Worm (Caenorhabditis elegans) whole organism, L4 larva: ENCODE data around the gene K12H6.9.

Experiments
- F44E2.7 ChIP-seq: fragments of 200-800 bp; sonication (Bioruptor generic); IDR thresholded peaks from 2 replicates; pipeline ENCODE4 v2.1.2; 2022; ENCODE audit warnings: missing genetic modification characterization, missing compliant biosample characterization
- R02D3.7 ChIP-seq: fragments of 150-350 bp; sonication (generic microtip); optimal IDR thresholded peaks from 3 replicates; lab custom pipeline; 2014; ENCODE audit warnings: missing biosample characterization, missing genetic modification characterization
- Y48G9A.11 ChIP-seq: fragments of 200-800 bp; sonication (Bioruptor generic); IDR thresholded peaks from 2 replicates; pipeline ENCODE4 v1.3.6; 2022; ENCODE audit warnings: missing genetic modification reagents, missing genetic modification characterization, missing compliant biosample characterization
- ZK546.5 ChIP-seq, 2 experiments: sonication (generic microtip); optimal IDR thresholded peaks; 2 replicates each; lab custom pipeline; 2017; ENCODE audit warnings: missing biosample characterization in 2 of 2, missing genetic modification characterization in 2 of 2
- ama-1 ChIP-seq: fragments of 150-350 bp; optimal IDR thresholded peaks from 2 replicates; lab custom pipeline; 2014; ENCODE audit warnings: inconsistent platforms, mixed read lengths
- arid-1 ChIP-seq: fragments of 200-800 bp; sonication (Bioruptor generic); conservative IDR thresholded peaks from 2 replicates; pipeline ENCODE4 v1.3.6; 2022; ENCODE audit warnings: missing genetic modification reagents, missing genetic modification characterization, missing compliant biosample characterization
- attf-4 ChIP-seq: sonication (generic microtip); optimal IDR thresholded peaks from 3 replicates; lab custom pipeline; 2017; ENCODE audit warnings: missing biosample characterization, missing genetic modification characterization
- ceh-62 ChIP-seq: sonication (generic microtip); optimal IDR thresholded peaks from 2 replicates; lab custom pipeline; 2017; ENCODE audit warnings: missing biosample characterization, missing genetic modification characterization
- cey-2 ChIP-seq: sonication (generic microtip); optimal IDR thresholded peaks from 3 replicates; lab custom pipeline; 2017; ENCODE audit warnings: missing genetic modification characterization, mild to moderate bottlenecking, missing compliant biosample characterization, antibody characterized with exemption, borderline replicate concordance; ENCODE audit not compliant: insufficient read depth
- daf-16 ChIP-seq, 3 experiments: sonication (generic microtip); optimal IDR thresholded peaks; 2 replicates each; lab custom pipeline; 2016 to 2017; ENCODE audit warnings: missing genetic modification characterization in 3 of 3, missing genetic modification reagents in 3 of 3, mild to moderate bottlenecking in 2 of 3, missing compliant biosample characterization in 2 of 3, missing biosample characterization in 1 of 3, moderate library complexity in 1 of 3
- daf-19 ChIP-seq: fragments of 200-800 bp; sonication (Bioruptor generic); conservative IDR thresholded peaks from 2 replicates; pipeline ENCODE4 v1.3.6; 2022; ENCODE audit warnings: missing genetic modification characterization, missing compliant biosample characterization
- daf-8 ChIP-seq: fragments of 200-800 bp; sonication (Bioruptor generic); IDR thresholded peaks from 2 replicates; pipeline ENCODE4 v1.3.6; 2022; ENCODE audit warnings: missing genetic modification characterization, missing compliant biosample characterization
- dmd-8 ChIP-seq: fragments of 200-800 bp; sonication (Bioruptor generic); IDR thresholded peaks from 2 replicates; pipeline ENCODE4 v1.3.6; 2022; ENCODE audit warnings: missing genetic modification characterization, missing compliant biosample characterization
- dpl-1 ChIP-seq: fragments of 150-350 bp; optimal IDR thresholded peaks from 2 replicates; lab custom pipeline; 2014; ENCODE audit warnings: missing biosample characterization, missing genetic modification reagents, missing genetic modification characterization
- dve-1 ChIP-seq: sonication (generic microtip); optimal IDR thresholded peaks from 2 replicates; lab custom pipeline; 2017; ENCODE audit warnings: antibody characterized with exemption, mild to moderate bottlenecking, missing genetic modification characterization, missing compliant biosample characterization; ENCODE audit not compliant: insufficient read depth
- hif-1 ChIP-seq, 2 experiments: sonication (generic microtip); optimal IDR thresholded peaks; 2 replicates each; lab custom pipeline; 2016 to 2017; ENCODE audit warnings: missing compliant biosample characterization in 2 of 2, missing genetic modification characterization in 2 of 2, missing genetic modification reagents in 2 of 2, missing genotype in 2 of 2, mild to moderate bottlenecking in 1 of 2
- hlh-11 ChIP-seq: fragments of 200-800 bp; sonication (Bioruptor generic); optimal IDR thresholded peaks from 2 replicates; lab custom pipeline; 2018; ENCODE audit warnings: mild to moderate bottlenecking, missing genetic modification characterization, missing compliant biosample characterization
- hmg-1.1 ChIP-seq: fragments of 200-800 bp; sonication (Bioruptor generic); IDR thresholded peaks from 2 replicates; pipeline ENCODE4 v1.3.6; 2022; ENCODE audit warnings: missing genetic modification reagents, missing genetic modification characterization, missing compliant biosample characterization
- lim-7 ChIP-seq: fragments of 200-800 bp; sonication (Bioruptor generic); IDR thresholded peaks from 2 replicates; pipeline ENCODE4 v1.3.6; 2022; ENCODE audit warnings: missing genetic modification characterization, missing compliant biosample characterization
- lin-1 ChIP-seq: fragments of 200-800 bp; sonication (Bioruptor generic); IDR thresholded peaks from 2 replicates; pipeline ENCODE4 v1.3.6; 2022; ENCODE audit warnings: missing genetic modification reagents, missing genetic modification characterization, missing compliant biosample characterization
- lin-13 ChIP-seq: fragments of 150-350 bp; optimal IDR thresholded peaks from 2 replicates; lab custom pipeline; 2014; ENCODE audit warnings: missing biosample characterization, missing genetic modification reagents, missing genetic modification characterization
- lin-15B ChIP-seq: fragments of 150-350 bp; sonication (generic microtip); optimal IDR thresholded peaks from 3 replicates; lab custom pipeline; 2014; ENCODE audit warnings: missing biosample characterization, missing genetic modification characterization
- lin-29 ChIP-seq: fragments of 200-800 bp; sonication (Bioruptor generic); IDR thresholded peaks from 2 replicates; pipeline ENCODE4 v1.3.6; 2022; ENCODE audit warnings: missing genetic modification reagents, missing genetic modification characterization, missing compliant biosample characterization
- lir-3 ChIP-seq: sonication (generic microtip); optimal IDR thresholded peaks from 2 replicates; lab custom pipeline; 2016; ENCODE audit warnings: mild to moderate bottlenecking, missing genetic modification characterization, missing compliant biosample characterization
- madf-5 ChIP-seq, 2 experiments: fragments of 200-800 bp; sonication (Bioruptor generic); IDR thresholded peaks; 2 replicates each; pipeline ENCODE4 v1.3.6; 2022; ENCODE audit warnings: missing compliant biosample characterization in 2 of 2, missing genetic modification characterization in 2 of 2
- mdl-1 ChIP-seq, 2 experiments: fragments of 150-350 bp in 1 of 2; sonication (generic microtip) in 1 of 2; optimal IDR thresholded peaks; 2 replicates each; lab custom pipeline; 2014 to 2017; ENCODE audit warnings: missing biosample characterization in 2 of 2, missing genetic modification characterization in 2 of 2
- mxl-3 ChIP-seq: fragments of 200-800 bp; sonication (Bioruptor generic); optimal IDR thresholded peaks from 2 replicates; lab custom pipeline; 2018; ENCODE audit warnings: mild to moderate bottlenecking, missing genetic modification characterization, missing compliant biosample characterization
- nhr-10 ChIP-seq: fragments of 150-350 bp; optimal IDR thresholded peaks from 2 replicates; lab custom pipeline; 2014; ENCODE audit warnings: missing biosample characterization, missing genetic modification characterization
- nhr-237 ChIP-seq: sonication (generic microtip); optimal IDR thresholded peaks from 2 replicates; lab custom pipeline; 2017; ENCODE audit warnings: missing biosample characterization, missing genetic modification characterization
- nhr-42 ChIP-seq: fragments of 200-800 bp; sonication (Bioruptor generic); IDR thresholded peaks from 2 replicates; pipeline ENCODE4 v1.3.6; 2022; ENCODE audit warnings: missing genetic modification characterization, missing compliant biosample characterization
- nhr-48 ChIP-seq: sonication (generic microtip); optimal IDR thresholded peaks from 2 replicates; lab custom pipeline; 2016; ENCODE audit warnings: mild to moderate bottlenecking, missing genetic modification characterization, missing compliant biosample characterization
- nhr-77 ChIP-seq: fragments of 150-350 bp; optimal IDR thresholded peaks from 2 replicates; lab custom pipeline; 2014; ENCODE audit warnings: missing biosample characterization, missing genetic modification characterization
- pha-4 ChIP-seq, 2 experiments: fragments of 150-350 bp in 1 of 2; fragments of 200-800 bp in 1 of 2; sonication (Bioruptor generic) in 1 of 2; IDR thresholded peaks in 1 of 2; optimal IDR thresholded peaks in 1 of 2; 2 replicates each; pipeline versions ENCODE4 v1.3.6 to Lab custom; 2014 to 2022; ENCODE audit warnings: missing genetic modification characterization in 2 of 2, missing genetic modification reagents in 2 of 2, missing biosample characterization in 1 of 2, missing compliant biosample characterization in 1 of 2
- pqm-1 ChIP-seq: sonication (generic microtip); optimal IDR thresholded peaks from 2 replicates; lab custom pipeline; 2017; ENCODE audit warnings: missing biosample characterization, missing genetic modification characterization
- rbr-2 ChIP-seq: sonication (generic microtip); optimal IDR thresholded peaks from 2 replicates; lab custom pipeline; 2016; ENCODE audit warnings: missing genotype, missing genetic modification characterization, missing compliant biosample characterization
- saeg-2 ChIP-seq: fragments of 200-800 bp; sonication (Bioruptor generic); IDR thresholded peaks from 2 replicates; pipeline ENCODE4 v1.3.6; 2022; ENCODE audit warnings: missing genetic modification reagents, missing genetic modification characterization, missing compliant biosample characterization
- set-16 ChIP-seq: fragments of 200-800 bp; sonication (Bioruptor generic); IDR thresholded peaks from 2 replicates; pipeline ENCODE4 v1.3.6; 2022; ENCODE audit warnings: missing genetic modification reagents, missing genetic modification characterization, missing compliant biosample characterization
- skn-1 ChIP-seq: fragments of 150-350 bp; optimal IDR thresholded peaks from 2 replicates; lab custom pipeline; 2014; ENCODE audit warnings: missing biosample characterization, missing genetic modification characterization
- snpc-4 ChIP-seq: fragments of 150-350 bp; optimal IDR thresholded peaks from 2 replicates; lab custom pipeline; 2014; ENCODE audit warnings: missing biosample characterization, missing genetic modification characterization
- spr-1 ChIP-seq: sonication (generic microtip); optimal IDR thresholded peaks from 2 replicates; lab custom pipeline; 2016; ENCODE audit warnings: mild to moderate bottlenecking, missing genetic modification characterization, missing compliant biosample characterization
- spr-3 ChIP-seq: fragments of 200-800 bp; sonication (Bioruptor generic); optimal IDR thresholded peaks from 2 replicates; lab custom pipeline; 2018; ENCODE audit warnings: mild to moderate bottlenecking, missing genetic modification characterization, missing compliant biosample characterization
- tag-97 ChIP-seq: fragments of 200-800 bp; sonication (Bioruptor generic); IDR thresholded peaks from 2 replicates; pipeline ENCODE4 v1.3.6; 2022; ENCODE audit warnings: missing genetic modification characterization, missing compliant biosample characterization
- unc-130 ChIP-seq: sonication (generic microtip); optimal IDR thresholded peaks from 2 replicates; lab custom pipeline; 2016; ENCODE audit warnings: missing genetic modification reagents, missing genetic modification characterization, missing compliant biosample characterization
- unc-39 ChIP-seq: sonication (generic microtip); optimal IDR thresholded peaks from 2 replicates; lab custom pipeline; 2017; ENCODE audit warnings: missing biosample characterization, missing genetic modification characterization
- zag-1 ChIP-seq: fragments of 150-350 bp; optimal IDR thresholded peaks from 2 replicates; lab custom pipeline; 2014; ENCODE audit warnings: missing biosample characterization, missing genetic modification characterization
- zfp-3 ChIP-seq: fragments of 200-800 bp; sonication (Bioruptor generic); conservative IDR thresholded peaks from 2 replicates; pipeline ENCODE4 v1.3.6; 2022; ENCODE audit warnings: missing genetic modification reagents, missing genetic modification characterization, missing compliant biosample characterization
- zip-11 ChIP-seq: fragments of 200-800 bp; sonication (Bioruptor generic); IDR thresholded peaks from 2 replicates; pipeline ENCODE4 v1.3.6; 2022; ENCODE audit warnings: missing genetic modification characterization, missing compliant biosample characterization
- zip-2 ChIP-seq: fragments of 150-350 bp; optimal IDR thresholded peaks from 2 replicates; lab custom pipeline; 2014; ENCODE audit warnings: missing biosample characterization, missing genetic modification characterization
- ztf-11 ChIP-seq: fragments of 150-350 bp; optimal IDR thresholded peaks from 2 replicates; lab custom pipeline; 2014; ENCODE audit warnings: missing biosample characterization, missing genetic modification characterization

The K12H6.9 gene

ce11 chrII:2859873-2860821 is 35.9 kb downstream of the K12H6.9 start (continued):
- TF ChIP-seq hif-1 (tag; optimal IDR thresholded peaks at IDR 0.05; lab: Kevin White, UChicago) (no peak), spr-3 (no peak), mxl-3 (GFP tag; lab: Kevin White, UChicago) (no peak), spr-1 (tag; lab: Kevin White, UChicago) (no peak), madf-5 (GFP tag; IDR thresholded peaks at IDR 0.05; lab: Robert Waterston, UW) (0 out of 4 replicates have a peak, but pooled peaks have one; percentile 37 to 53), daf-16 (GFP tag; optimal IDR thresholded peaks at IDR 0.05; lab: Kevin White, UChicago) (peak in 1 of 2 experiments; percentile 26), daf-16 (tag; optimal IDR thresholded peaks at IDR 0.05; lab: Kevin White, UChicago) (peak; percentile 2), ama-1 (lab: Kevin White, UChicago) (no peak), skn-1 (tag; lab: Kevin White, UChicago) (no peak), set-16 (peak; percentile 54), dve-1 (tag; lab: Kevin White, UChicago) (no peak), lin-15B (tag; lab: Kevin White, UChicago) (no peak), cey-2 (tag; lab: Kevin White, UChicago) (no peak), nhr-10 (no peak), zip-2 (tag; lab: Kevin White, UChicago) (no peak), hlh-11 (peak; percentile 1), zip-11 (GFP tag; lab: Robert Waterston, UW) (no peak), unc-130 (GFP tag; lab: Kevin White, UChicago) (no peak), unc-39 (tag; lab: Kevin White, UChicago) (no peak), mdl-1 (tag; optimal IDR thresholded peaks at IDR 0.05; lab: Kevin White, UChicago) (no peak), dmd-8 (peak; percentile 79; the same call in 1 of the 2 replicates), saeg-2 (GFP tag; lab: Robert Waterston, UW) (no peak), lin-1 (GFP tag; lab: Robert Waterston, UW) (0 out of 2 replicates have a peak, but pooled peaks have one; percentile 37), nhr-48 (tag; lab: Kevin White, UChicago) (no peak), ceh-62 (tag; lab: Kevin White, UChicago) (no peak), nhr-77 (tag; lab: Kevin White, UChicago) (no peak), pqm-1 (no peak), R02D3.7 (tag; lab: Kevin White, UChicago) (no peak), nhr-237 (tag; lab: Kevin White, UChicago) (no peak), pha-4 (GFP tag; IDR thresholded peaks at IDR 0.05; lab: Robert Waterston, UW) (peak; percentile 65; the same call in 1 of the 2 replicates), pha-4 (tag; optimal IDR thresholded peaks at IDR 0.05; lab: Kevin White, UChicago) (no peak), attf-4 (no peak), nhr-42 (no peak), zag-1 (tag; lab: Kevin White, UChicago) (no peak), tag-97 (GFP tag; lab: Robert Waterston, UW) (no peak), arid-1 (GFP tag; lab: Robert Waterston, UW) (peak; percentile 67), hmg-1.1 (GFP tag; lab: Robert Waterston, UW) (no peak), ztf-11 (no peak), daf-8 (GFP tag; lab: Robert Waterston, UW) (no peak), snpc-4 (tag; lab: Kevin White, UChicago) (no peak), lir-3 (tag; lab: Kevin White, UChicago) (no peak), F44E2.7 (GFP tag; lab: Robert Waterston, UW) (no peak), ZK546.5 (tag; optimal IDR thresholded peaks at IDR 0.05; lab: Kevin White, UChicago) (no peak), dpl-1 (GFP tag; lab: Kevin White, UChicago) (no peak), zfp-3 (GFP tag; lab: Robert Waterston, UW) (no peak), lin-13 (GFP tag; lab: Kevin White, UChicago) (no peak), lin-29 (GFP tag; lab: Robert Waterston, UW) (no peak), lim-7 (GFP tag; lab: Robert Waterston, UW) (peak; percentile 83), Y48G9A.11 (no peak), daf-19 (GFP tag; lab: Robert Waterston, UW) (no peak), rbr-2 (tag; lab: Kevin White, UChicago) (no peak)
